Fruit fly (Drosophila melanogaster) Kc167 (cell line): Measurements from ENCODE around the gene Ubr1.

Experiments
- Myc ChIP-seq: fragments of >200 bp; optimal IDR thresholded peaks from 2 replicates; lab custom pipeline; 2017; ENCODE audit warnings: missing external identifiers
- psq ChIP-seq: fragments of >200 bp; optimal IDR thresholded peaks from 2 replicates; lab custom pipeline; 2017; ENCODE audit warnings: missing external identifiers
- ttk ChIP-seq: sonication (Bioruptor generic); optimal IDR thresholded peaks from 2 replicates; lab custom pipeline; 2017; ENCODE audit warnings: missing external identifiers

DNA sequence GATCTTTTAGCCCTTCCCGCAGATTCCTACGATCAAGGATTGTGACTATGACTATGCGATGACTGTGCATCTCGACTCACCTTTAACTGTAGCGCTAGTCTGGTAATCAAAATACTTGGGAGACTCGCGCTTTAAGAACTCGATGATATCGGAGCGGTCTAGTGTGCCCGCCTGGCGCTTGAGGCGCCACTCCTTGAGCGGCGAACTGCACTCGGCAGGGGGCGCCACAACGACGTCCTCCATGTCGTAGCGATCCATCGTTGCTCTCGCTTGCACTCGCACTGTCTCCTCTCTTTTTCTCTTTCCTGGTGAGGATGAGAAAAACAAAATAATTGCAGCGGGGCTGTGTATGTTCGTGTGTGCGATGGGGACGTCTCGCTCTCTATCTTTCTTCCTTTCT lies 1.1 kb downstream of the Ubr1 start:
- TF ChIP-seq ttk (lab: Kevin White, UChicago), result no peak
- TF ChIP-seq psq (lab: Kevin White, UChicago), result no peak
- TF ChIP-seq Myc (lab: Kevin White, UChicago), result no peak
